Worm (Caenorhabditis elegans): Measurements from ENCODE around the gene aexr-3.

aexr-3 gene

ce11 chrX:8961120-8961834 is at the start of gene aexr-3:
TSS of gene aexr-3 (minus strand) at chrX:8961170.
- no peak for TF ChIP-seq unc-62 (GFP tag; optimal IDR thresholded peaks at IDR 0.05)

DNA sequence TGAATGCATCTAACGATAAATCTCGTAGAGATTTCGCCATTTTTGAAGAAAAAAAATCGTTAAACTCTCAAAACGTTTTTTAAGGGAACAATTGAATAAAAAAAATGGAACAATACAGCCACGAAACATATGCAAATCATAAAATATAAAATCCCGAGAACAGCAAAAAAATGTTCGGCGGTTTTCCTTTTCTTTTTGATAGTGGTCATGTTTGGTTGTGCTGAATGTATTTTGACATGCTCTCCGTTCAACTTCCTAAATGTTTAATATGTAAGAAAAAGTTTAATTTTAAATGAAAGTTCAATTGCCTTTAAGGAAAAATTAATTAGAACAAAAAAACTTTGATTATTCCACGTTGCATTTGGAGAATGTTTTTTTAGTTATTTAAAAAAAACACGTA is 49.4 kb upstream of the aexr-3 start, which contains the start of gene C24A3.9:
Gene C24A3.9, minus strand, starts transcription at position 101 of the 400 bp plus-strand sequence.
- no peak for TF ChIP-seq unc-62 (GFP tag; optimal IDR thresholded peaks at IDR 0.05)

DNA sequence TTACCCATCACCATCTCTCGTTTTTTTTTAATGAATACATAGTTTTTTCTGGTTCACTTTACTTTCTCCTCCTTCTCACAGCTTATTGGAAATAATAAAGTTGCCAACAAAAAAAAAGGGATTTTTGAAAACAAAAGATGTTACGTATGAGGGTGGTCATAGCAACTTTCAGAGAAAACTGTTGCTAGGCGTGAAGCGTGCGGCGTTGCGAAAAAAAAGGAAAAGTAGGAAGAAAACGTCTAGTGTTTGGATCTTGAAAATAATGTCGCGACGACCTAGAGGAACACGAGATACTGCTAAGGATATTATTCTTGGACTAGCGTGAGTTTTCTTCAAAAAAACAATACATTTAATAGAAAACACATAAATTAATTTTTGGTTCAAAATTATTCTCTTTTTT is 37.8 kb upstream of the aexr-3 start, which contains the start of gene C24A3.1:
Gene C24A3.1, plus strand, starts transcription at position 263 of the 400 bp plus-strand sequence.
- no peak for TF ChIP-seq unc-62 (GFP tag; optimal IDR thresholded peaks at IDR 0.05)

DNA sequence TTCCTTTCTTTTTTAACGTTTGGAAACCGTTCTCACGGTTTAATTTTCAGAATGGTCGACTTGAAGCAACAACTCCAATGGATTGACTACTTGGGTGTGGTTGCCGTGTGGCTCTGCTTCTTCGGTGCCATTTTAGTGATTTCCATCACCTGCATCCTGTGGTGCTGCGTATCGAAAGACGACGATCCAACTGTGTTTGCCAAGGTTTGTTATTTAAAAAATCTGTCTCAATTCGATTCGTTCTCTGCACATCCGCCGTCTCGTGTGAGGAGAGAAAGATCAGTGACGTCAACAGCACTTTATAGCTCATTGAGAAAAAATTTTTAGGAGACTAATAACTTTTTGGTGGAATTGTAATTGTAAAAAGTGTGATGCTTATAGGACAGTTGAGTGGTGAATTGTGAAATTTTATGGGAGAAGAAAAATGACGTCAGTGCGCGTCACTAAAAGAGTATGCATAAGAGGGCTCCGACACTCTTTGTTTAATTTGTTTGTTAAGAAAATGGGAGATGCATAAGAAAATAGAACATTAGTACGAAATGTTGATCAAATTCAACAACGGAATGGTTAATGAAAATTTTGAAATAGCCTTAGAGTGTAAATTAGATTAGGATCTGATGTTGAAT is 36.6 kb upstream of the aexr-3 start, which contains the start of gene C24A3.2:
Gene C24A3.2, plus strand, starts transcription at position 51 of the 626 bp plus-strand sequence.
- TF ChIP-seq unc-62 (GFP tag; optimal IDR thresholded peaks at IDR 0.05), result no peak

ce11 chrX:8996496-8997116 is 35.6 kb upstream of the aexr-3 start:
- no peak for TF ChIP-seq unc-62 (GFP tag; optimal IDR thresholded peaks at IDR 0.05)

ce11 chrX:8995527-8995946 is 34.6 kb upstream of the aexr-3 start:
- TF ChIP-seq unc-62 (GFP tag; optimal IDR thresholded peaks at IDR 0.05), result no peak

DNA sequence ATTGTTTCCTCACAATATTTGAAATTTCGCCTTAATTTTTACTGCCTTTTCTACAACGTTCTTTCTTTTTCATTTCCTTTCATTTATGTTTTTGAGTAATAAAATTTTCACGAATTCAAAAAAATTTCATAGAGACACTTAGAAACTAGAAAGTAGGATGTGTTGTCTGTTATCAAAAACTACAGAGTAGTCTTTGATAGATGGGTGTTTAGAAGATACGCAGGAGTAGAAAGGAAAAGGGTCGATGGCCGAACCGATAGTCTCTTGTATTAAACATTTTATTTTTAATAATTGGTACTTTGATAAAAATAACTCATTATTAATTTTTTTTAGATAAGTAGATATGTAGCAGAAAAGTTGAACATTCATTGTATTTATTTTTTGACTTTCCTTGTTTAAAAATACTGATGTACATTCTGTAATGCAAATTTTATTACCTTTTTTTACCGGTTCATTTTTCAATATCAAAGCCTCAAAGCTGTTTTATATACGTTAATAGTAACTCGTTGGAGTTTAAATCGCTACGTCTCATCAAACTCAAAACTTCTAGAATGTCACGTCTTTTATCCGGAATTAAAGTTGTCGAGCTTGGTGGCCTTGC is 31.0 kb upstream of the aexr-3 start, which contains the start of gene C24A3.4:
Gene C24A3.4, plus strand, starts transcription at position 551 of the 601 bp plus-strand sequence.
- TF ChIP-seq unc-62 (GFP tag; optimal IDR thresholded peaks at IDR 0.05), result no peak

DNA sequence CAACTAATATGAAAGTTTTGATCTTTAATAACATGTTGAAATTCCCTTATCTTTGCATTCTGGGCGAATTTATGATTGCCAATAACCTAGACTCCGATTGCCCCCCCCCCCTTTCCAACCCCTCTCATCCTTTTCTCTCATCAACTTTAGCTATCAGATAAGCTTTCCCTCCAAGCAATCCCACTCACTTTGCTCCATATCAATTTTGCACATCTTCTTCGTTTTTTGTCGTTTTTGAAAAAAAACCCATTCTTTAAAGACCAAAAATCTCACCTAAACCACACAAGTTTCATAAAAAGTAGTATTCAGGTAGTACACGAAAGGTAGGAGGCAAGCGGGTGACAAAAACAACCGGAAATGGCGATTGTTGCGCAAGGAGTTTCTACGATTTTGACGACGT is 26.9 kb upstream of the aexr-3 start, which contains the start of gene twk-18:
Gene twk-18, plus strand, starts transcription at position 301 of the 400 bp plus-strand sequence.
- no peak for TF ChIP-seq unc-62 (GFP tag; optimal IDR thresholded peaks at IDR 0.05)

ce11 chrX:8986452-8986851 is 25.5 kb upstream of the aexr-3 start:
- TF ChIP-seq unc-62 (GFP tag; optimal IDR thresholded peaks at IDR 0.05), result no peak

ce11 chrX:8980676-8981075 is 19.7 kb upstream of the aexr-3 start, which contains the start of gene nmur-1:
TSS of gene nmur-1 (plus strand) at chrX:8980976.
- TF ChIP-seq unc-62 (GFP tag; optimal IDR thresholded peaks at IDR 0.05), result no peak

DNA sequence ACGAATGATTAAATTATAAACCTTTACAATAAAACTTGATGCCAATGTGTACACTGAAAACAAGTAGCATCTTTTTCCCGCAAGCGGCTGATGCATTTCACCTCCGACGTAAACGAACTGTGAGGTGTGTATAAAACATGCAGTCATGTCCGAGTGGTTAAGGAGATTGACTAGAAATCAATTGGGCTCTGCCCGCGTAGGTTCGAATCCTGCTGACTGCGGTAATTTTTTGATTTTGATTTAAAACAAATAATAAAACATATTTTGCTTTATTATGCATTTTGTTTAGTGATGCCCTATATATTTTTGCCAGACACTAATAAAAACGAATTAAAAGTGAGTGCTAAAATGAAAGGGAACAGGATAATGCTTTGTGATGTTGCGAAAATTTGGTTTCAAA is 10.5 kb upstream of the aexr-3 start:
- TF ChIP-seq unc-62 (GFP tag; optimal IDR thresholded peaks at IDR 0.05), result no peak

ce11 chrX:8969111-8970048 is 8.4 kb upstream of the aexr-3 start:
- TF ChIP-seq unc-62 (GFP tag; optimal IDR thresholded peaks at IDR 0.05), result no peak

ce11 chrX:8963469-8963868 is 2.5 kb upstream of the aexr-3 start:
- no peak for TF ChIP-seq unc-62 (GFP tag; optimal IDR thresholded peaks at IDR 0.05)

ce11 chrX:8957974-8958373 is 3.0 kb downstream of the aexr-3 start:
- TF ChIP-seq unc-62 (GFP tag; optimal IDR thresholded peaks at IDR 0.05), result no peak

DNA sequence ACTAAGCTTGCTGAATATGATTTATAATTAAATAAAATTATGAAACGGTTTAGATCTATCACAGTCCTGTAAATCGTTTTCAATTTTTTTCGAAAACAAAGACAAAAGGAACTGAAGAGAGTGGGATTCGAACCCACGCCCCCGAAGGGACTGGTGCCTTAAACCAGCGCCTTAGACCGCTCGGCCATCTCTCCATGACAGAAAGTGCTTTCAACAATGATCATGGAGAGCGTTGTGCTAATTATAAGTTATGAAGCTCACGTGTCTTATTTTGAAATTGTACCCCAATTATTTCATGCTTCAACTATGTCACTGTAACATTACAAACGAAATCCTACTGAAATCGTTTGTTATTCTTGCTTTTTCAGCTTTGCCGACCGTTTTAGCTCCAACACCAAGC is 5.2 kb downstream of the aexr-3 start:
- TF ChIP-seq unc-62 (GFP tag; optimal IDR thresholded peaks at IDR 0.05), result no peak
